Fruit fly (Drosophila melanogaster) whole organism, embryonic: ENCODE measurements around the gene CG14431.

Experiments used
- Antp ChIP-seq: fragments of 200-800 bp; sonication (Bioruptor generic); optimal IDR thresholded peaks from 3 replicates; lab custom pipeline; 2016; ENCODE audit warnings: missing biosample characterization, missing genetic modification characterization
- C15 ChIP-seq: fragments of 200-800 bp; sonication (Bioruptor generic); IDR thresholded peaks from 3 replicates; pipeline ENCODE4 v1.3.6; 2022; ENCODE audit warnings: missing biosample characterization, missing genetic modification characterization
- CG12104 ChIP-seq: fragments of 200-800 bp; sonication (Bioruptor generic); optimal IDR thresholded peaks from 3 replicates; lab custom pipeline; 2016; ENCODE audit warnings: missing biosample characterization, missing genetic modification characterization
- CG12942 ChIP-seq: fragments of 200-800 bp; sonication (Bioruptor generic); optimal IDR thresholded peaks from 3 replicates; lab custom pipeline; 2016; ENCODE audit warnings: missing biosample characterization, missing genetic modification characterization
- CG14014 ChIP-seq: fragments of 200-800 bp; sonication (Bioruptor generic); IDR thresholded peaks from 2 replicates; pipeline ENCODE4 v1.3.6; 2022; ENCODE audit warnings: missing biosample characterization, missing genetic modification characterization
- CG14050 ChIP-seq: fragments of 200-800 bp; sonication (Bioruptor generic); IDR thresholded peaks from 3 replicates; pipeline ENCODE4 v1.3.6; 2022; ENCODE audit warnings: missing biosample characterization, missing genetic modification characterization
- CG1529 ChIP-seq: fragments of 200-800 bp; sonication (Bioruptor generic); optimal IDR thresholded peaks from 3 replicates; lab custom pipeline; 2018; ENCODE audit warnings: missing biosample characterization, missing genetic modification characterization
- CG15514 ChIP-seq: fragments of 200-800 bp; sonication (Bioruptor generic); optimal IDR thresholded peaks from 3 replicates; lab custom pipeline; 2017; ENCODE audit warnings: missing biosample characterization, missing genetic modification characterization, mild to moderate bottlenecking, moderate library complexity, missing genetic modification reagents
- CG2678 ChIP-seq: fragments of 200-800 bp; sonication (Bioruptor generic); optimal IDR thresholded peaks from 3 replicates; lab custom pipeline; 2019; ENCODE audit warnings: missing biosample characterization, mild to moderate bottlenecking, missing genetic modification characterization, moderate library complexity
- CG34422 ChIP-seq: fragments of 200-800 bp; sonication (Bioruptor generic); IDR thresholded peaks from 3 replicates; pipeline ENCODE4 v1.3.6; 2022; ENCODE audit warnings: missing biosample characterization, missing genetic modification characterization
- CG42726 ChIP-seq: fragments of 200-800 bp; sonication (Bioruptor generic); IDR thresholded peaks from 2 replicates; pipeline ENCODE4 v1.3.6; 2022; ENCODE audit warnings: missing biosample characterization, missing genetic modification characterization; ENCODE audit not compliant: partially characterized antibody
- CG4282 ChIP-seq: fragments of 200-800 bp; sonication (Bioruptor generic); optimal IDR thresholded peaks from 2 replicates; lab custom pipeline; 2016; ENCODE audit warnings: missing biosample characterization, missing genetic modification characterization
- CG4328 ChIP-seq: fragments of 200-800 bp; sonication (Bioruptor generic); optimal IDR thresholded peaks from 3 replicates; lab custom pipeline; 2017; ENCODE audit warnings: missing biosample characterization, missing genetic modification reagents, missing genetic modification characterization
- CG8281 ChIP-seq: fragments of 200-800 bp; sonication (Bioruptor generic); optimal IDR thresholded peaks from 2 replicates; lab custom pipeline; 2018; ENCODE audit warnings: missing biosample characterization, mild to moderate bottlenecking, missing genetic modification characterization, moderate library complexity
- CG9876 ChIP-seq: fragments of 200-800 bp; sonication (Bioruptor generic); optimal IDR thresholded peaks from 2 replicates; lab custom pipeline; 2016; ENCODE audit warnings: missing biosample characterization, missing genetic modification characterization
- CG9932 ChIP-seq: fragments of 200-800 bp; sonication (Bioruptor generic); IDR thresholded peaks from 2 replicates; pipeline ENCODE4 v1.3.6; 2022; ENCODE audit warnings: missing biosample characterization, missing genetic modification characterization
- CHES-1-like ChIP-seq: fragments of 200-800 bp; sonication (Bioruptor generic); optimal IDR thresholded peaks from 2 replicates; lab custom pipeline; 2016; ENCODE audit warnings: missing biosample characterization, missing genetic modification characterization
- D19A ChIP-seq: fragments of 200-800 bp; optimal IDR thresholded peaks from 3 replicates; lab custom pipeline; 2019; ENCODE audit warnings: missing biosample characterization, mild to moderate bottlenecking, missing genetic modification characterization, moderate library complexity
- Dbx ChIP-seq: fragments of 200-800 bp; sonication (Bioruptor generic); IDR thresholded peaks from 3 replicates; pipeline ENCODE4 v1.3.6; 2022; ENCODE audit warnings: missing biosample characterization, missing genetic modification characterization
- Dip3 ChIP-seq: fragments of 200-800 bp; sonication (Bioruptor generic); optimal IDR thresholded peaks from 3 replicates; lab custom pipeline; 2016; ENCODE audit warnings: missing biosample characterization, missing genetic modification characterization
- Dll ChIP-seq: fragments of 200-800 bp; sonication (Bioruptor generic); IDR thresholded peaks from 4 replicates; pipeline ENCODE4 v1.3.6; 2022; ENCODE audit warnings: missing biosample characterization, missing genetic modification characterization; ENCODE audit not compliant: partially characterized antibody
- Drgx ChIP-seq: fragments of 200-800 bp; sonication (Bioruptor generic); IDR thresholded peaks from 2 replicates; pipeline ENCODE4 v1.3.6; 2022; ENCODE audit warnings: missing biosample characterization, missing genetic modification characterization
- ERR ChIP-seq: fragments of 200-800 bp; sonication (Bioruptor generic); optimal IDR thresholded peaks from 2 replicates; lab custom pipeline; 2016; ENCODE audit warnings: missing biosample characterization, missing genetic modification characterization
- Elba2 ChIP-seq: fragments of 200-800 bp; sonication (Bioruptor generic); optimal IDR thresholded peaks from 3 replicates; lab custom pipeline; 2016; ENCODE audit warnings: missing biosample characterization, missing genetic modification characterization
- Gsc ChIP-seq: fragments of 200-800 bp; sonication (Bioruptor generic); IDR thresholded peaks from 2 replicates; pipeline ENCODE4 v1.3.6; 2022; ENCODE audit warnings: missing biosample characterization, missing genetic modification characterization
- NC2α ChIP-seq: fragments of 200-800 bp; sonication (Bioruptor generic); optimal IDR thresholded peaks from 2 replicates; lab custom pipeline; 2016; ENCODE audit warnings: missing biosample characterization, missing genetic modification characterization
- NfI ChIP-seq: fragments of 200-800 bp; sonication (Bioruptor generic); optimal IDR thresholded peaks from 3 replicates; lab custom pipeline; 2018; ENCODE audit warnings: missing biosample characterization, mild to moderate bottlenecking, missing genetic modification characterization, moderate library complexity
- Oaz ChIP-seq: fragments of 200-800 bp; sonication (Bioruptor generic); IDR thresholded peaks from 2 replicates; pipeline ENCODE4 v1.3.6; 2022; ENCODE audit warnings: missing biosample characterization, missing genetic modification characterization
- Ravus ChIP-seq: fragments of 200-800 bp; sonication (Bioruptor generic); IDR thresholded peaks from 2 replicates; pipeline ENCODE4 v1.3.6; 2022; ENCODE audit warnings: missing biosample characterization, missing genetic modification characterization
- ash1 ChIP-seq: fragments of 200-800 bp; sonication (Bioruptor generic); optimal IDR thresholded peaks from 2 replicates; lab custom pipeline; 2018; ENCODE audit warnings: missing biosample characterization, mild to moderate bottlenecking, missing genetic modification characterization
- bcd ChIP-seq: fragments of 200-800 bp; sonication (Bioruptor generic); optimal IDR thresholded peaks from 2 replicates; lab custom pipeline; 2017; ENCODE audit warnings: missing biosample characterization, mild to moderate bottlenecking, missing genetic modification characterization
- br ChIP-seq: fragments of >200 bp; optimal IDR thresholded peaks from 2 replicates; lab custom pipeline; 2017
- croc ChIP-seq: fragments of 200-800 bp; sonication (Bioruptor generic); conservative IDR thresholded peaks from 3 replicates; pipeline ENCODE4 v1.3.6; 2022; ENCODE audit warnings: missing biosample characterization, missing genetic modification characterization
- crp ChIP-seq, 2 experiments: fragments of 200-800 bp; sonication (Bioruptor generic); optimal IDR thresholded peaks; 2 replicates in 1 of 2; 3 replicates in 1 of 2; lab custom pipeline; 2017; ENCODE audit warnings: missing biosample characterization in 2 of 2, missing genetic modification characterization in 2 of 2, mild to moderate bottlenecking in 1 of 2, moderate library complexity in 1 of 2
- en ChIP-seq: fragments of 200-800 bp; sonication (Bioruptor generic); optimal IDR thresholded peaks from 2 replicates; lab custom pipeline; 2016; ENCODE audit warnings: missing biosample characterization, missing genetic modification characterization
- ewg ChIP-seq: fragments of 200-800 bp; sonication (Bioruptor generic); optimal IDR thresholded peaks from 3 replicates; lab custom pipeline; 2017; ENCODE audit warnings: mild to moderate bottlenecking, missing biosample characterization, missing genetic modification reagents, missing genetic modification characterization
- ftz-f1 ChIP-seq: fragments of 200-800 bp; sonication (Bioruptor generic); optimal IDR thresholded peaks from 2 replicates; lab custom pipeline; 2016; ENCODE audit warnings: missing biosample characterization, missing genetic modification characterization
- jing ChIP-seq: fragments of 200-800 bp; sonication (Bioruptor generic); optimal IDR thresholded peaks from 2 replicates; lab custom pipeline; 2018; ENCODE audit warnings: missing biosample characterization, mild to moderate bottlenecking, missing genetic modification characterization
- lola ChIP-seq, 3 experiments: fragments of >200 bp in 2 of 3; fragments of 200-800 bp in 1 of 3; sonication (Bioruptor generic) in 1 of 3; optimal IDR thresholded peaks; 2 replicates each; lab custom pipeline; 2017 to 2019; ENCODE audit warnings: missing biosample characterization in 3 of 3, missing genetic modification characterization in 3 of 3, mild to moderate bottlenecking in 1 of 3, moderate library complexity in 1 of 3
- peb ChIP-seq: fragments of 200-800 bp; sonication (Bioruptor generic); IDR thresholded peaks from 2 replicates; pipeline ENCODE4 v1.3.6; 2022; ENCODE audit warnings: missing biosample characterization, missing genetic modification characterization
- pzg ChIP-seq: fragments of 200-800 bp; sonication (Bioruptor generic); optimal IDR thresholded peaks from 3 replicates; lab custom pipeline; 2018; ENCODE audit warnings: missing biosample characterization, mild to moderate bottlenecking, missing genetic modification characterization, moderate library complexity
- ro ChIP-seq: fragments of 200-800 bp; sonication (Bioruptor generic); IDR thresholded peaks from 2 replicates; pipeline ENCODE4 v1.3.6; 2022; ENCODE audit warnings: missing biosample characterization, missing genetic modification characterization
- sens-2 ChIP-seq: fragments of 200-800 bp; sonication (Bioruptor generic); IDR thresholded peaks from 2 replicates; pipeline ENCODE4 v1.3.6; 2022; ENCODE audit warnings: missing biosample characterization, missing genetic modification characterization
- sob ChIP-seq: fragments of 200-800 bp; sonication (Bioruptor generic); IDR thresholded peaks from 2 replicates; pipeline ENCODE4 v1.3.6; 2022; ENCODE audit warnings: missing biosample characterization, missing genetic modification characterization
- ssp ChIP-seq: fragments of 200-800 bp; sonication (Bioruptor generic); IDR thresholded peaks from 2 replicates; pipeline ENCODE4 v1.3.6; 2022; ENCODE audit warnings: missing biosample characterization, missing genetic modification characterization
- tll ChIP-seq, 2 experiments: fragments of 200-800 bp in 1 of 2; fragments of >200 bp in 1 of 2; sonication (Bioruptor generic) in 1 of 2; optimal IDR thresholded peaks; 2 replicates each; lab custom pipeline; 2017 to 2019; ENCODE audit warnings: missing biosample characterization in 2 of 2, missing genetic modification characterization in 2 of 2, mild to moderate bottlenecking in 1 of 2, moderate library complexity in 1 of 2
- toy ChIP-seq: fragments of 200-800 bp; sonication (Bioruptor generic); IDR thresholded peaks from 2 replicates; pipeline ENCODE4 v1.3.6; 2022; ENCODE audit warnings: missing biosample characterization, missing genetic modification characterization
- vvl ChIP-seq: fragments of 200-800 bp; sonication (Bioruptor generic); IDR thresholded peaks from 2 replicates; pipeline ENCODE4 v1.3.6; 2022; ENCODE audit warnings: missing biosample characterization, missing genetic modification characterization
- zfh2 ChIP-seq: fragments of 200-800 bp; sonication (Bioruptor generic); optimal IDR thresholded peaks from 2 replicates; lab custom pipeline; 2016; ENCODE audit warnings: missing biosample characterization, missing genetic modification characterization

Gene CG14431

dm6 chrX:6867175-6868023 lies 40.7 kb upstream of the CG14431 start, which contains the start of gene CG14434 (continued):
- TF ChIP-seq tll (GFP tag; optimal IDR thresholded peaks at IDR 0.05; lab: Kevin White, UChicago) (no peak), crp (GFP tag; optimal IDR thresholded peaks at IDR 0.05; lab: Kevin White, UChicago) (peak in 1 of 2 experiments; percentile 39), NC2α (GFP tag; lab: Kevin White, UChicago) (no peak), CHES-1-like (peak; percentile 6), CG34422 (GFP tag; lab: Robert Waterston, UW) (peak; percentile 69; the same call in 2 of the 3 replicates), CG4328 (peak; percentile 73), Ravus (GFP tag; lab: Robert Waterston, UW) (no peak), CG12942 (GFP tag; lab: Kevin White, UChicago) (peak; percentile 55), CG4282 (GFP tag; lab: Kevin White, UChicago) (no peak), lola (GFP tag; optimal IDR thresholded peaks at IDR 0.05; lab: Kevin White, UChicago) (peak in 2 of 3 experiments; percentile 14 to 94), pzg (no peak), NfI (GFP tag; lab: Kevin White, UChicago) (peak; percentile 68), Antp (GFP tag; lab: Kevin White, UChicago) (peak; percentile 26), ftz-f1 (GFP tag; lab: Kevin White, UChicago) (no peak), CG42726 (GFP tag; lab: Robert Waterston, UW) (no peak), bcd (peak; percentile 85), ERR (GFP tag; lab: Kevin White, UChicago) (no peak), CG14050 (GFP tag; lab: Robert Waterston, UW) (peak; percentile 31; the same call in 2 of the 3 replicates), CG9932 (GFP tag; lab: Robert Waterston, UW) (peak; percentile 47), ro (GFP tag; lab: Robert Waterston, UW) (no peak), CG1529 (GFP tag; lab: Kevin White, UChicago) (peak; percentile 73), vvl (peak; percentile 38; the same call in 1 of the 2 replicates), CG9876 (GFP tag; lab: Kevin White, UChicago) (no peak), croc (GFP tag; lab: Robert Waterston, UW) (no peak; the same call in 2 of the 3 replicates), ewg (GFP tag; lab: Kevin White, UChicago) (peak; percentile 61), br (lab: Kevin White, UChicago) (no peak), Oaz (no peak), toy (GFP tag; lab: Robert Waterston, UW) (no peak), zfh2 (peak; percentile 2), Dip3 (GFP tag; lab: Kevin White, UChicago) (peak; percentile 21), Elba2 (no peak), CG14014 (GFP tag; lab: Robert Waterston, UW) (0 out of 2 replicates have a peak, but pooled peaks have one; percentile 6), C15 (no peak), sens-2 (GFP tag; lab: Robert Waterston, UW) (no peak), CG15514 (peak; percentile 33), jing (peak; percentile 30), Dll (GFP tag; lab: Robert Waterston, UW) (no peak), Drgx (GFP tag; lab: Robert Waterston, UW) (no peak), sob (no peak; the same call in 1 of the 2 replicates), D19A (peak; percentile 75), en (GFP tag; lab: Kevin White, UChicago) (no peak), ssp (GFP tag; lab: Robert Waterston, UW) (peak; percentile 34; the same call in 1 of the 2 replicates), Gsc (GFP tag; lab: Robert Waterston, UW) (no peak), Dbx (GFP tag; lab: Robert Waterston, UW) (peak; percentile 22; the same call in 1 of the 3 replicates), peb (GFP tag; lab: Robert Waterston, UW) (0 out of 2 replicates have a peak, but pooled peaks have one; percentile 9), CG12104 (GFP tag; lab: Kevin White, UChicago) (peak; percentile 86), CG2678 (tag; lab: Kevin White, UChicago) (peak; percentile 92), ash1 (GFP tag; lab: Kevin White, UChicago) (no peak), CG8281 (tag; lab: Kevin White, UChicago) (peak; percentile 49)
